Worm (Caenorhabditis elegans) whole organism, early embryonic: ENCODE measurements around the gene F02D10.3.

Source experiments
- B0310.2 ChIP-seq: sonication (generic microtip); optimal IDR thresholded peaks from 2 replicates; lab custom pipeline; 2016; ENCODE audit warnings: mild to moderate bottlenecking, missing genetic modification characterization, missing compliant biosample characterization
- F13C5.2 ChIP-seq: sonication (generic microtip); optimal IDR thresholded peaks from 2 replicates; lab custom pipeline; 2017; ENCODE audit warnings: mild to moderate bottlenecking, missing genetic modification characterization, inconsistent platforms, missing compliant biosample characterization
- aly-1 ChIP-seq: sonication (generic microtip); optimal IDR thresholded peaks from 2 replicates; lab custom pipeline; 2016; ENCODE audit warnings: missing genetic modification characterization, missing compliant biosample characterization
- ama-1 ChIP-seq: fragments of 150-350 bp; optimal IDR thresholded peaks from 2 replicates; lab custom pipeline; 2014
- ceh-13 ChIP-seq: fragments of 200-800 bp; sonication (Bioruptor generic); optimal IDR thresholded peaks from 2 replicates; lab custom pipeline; 2018; ENCODE audit warnings: mild to moderate bottlenecking, missing genetic modification characterization, missing compliant biosample characterization
- ceh-36 ChIP-seq: sonication (generic microtip); optimal IDR thresholded peaks from 2 replicates; lab custom pipeline; 2016; ENCODE audit warnings: missing genetic modification characterization, inconsistent platforms, missing compliant biosample characterization
- ets-7 ChIP-seq: sonication (generic microtip); optimal IDR thresholded peaks from 2 replicates; lab custom pipeline; 2016; ENCODE audit warnings: missing genotype, missing genetic modification characterization, missing compliant biosample characterization
- flt-1 ChIP-seq: fragments of 200-800 bp; sonication (Bioruptor generic); IDR thresholded peaks from 2 replicates; pipeline ENCODE4 v1.3.6; 2022; ENCODE audit warnings: missing genetic modification characterization, missing compliant biosample characterization
- hmbx-1 ChIP-seq: sonication (generic microtip); optimal IDR thresholded peaks from 2 replicates; lab custom pipeline; 2016; ENCODE audit warnings: mild to moderate bottlenecking, missing genetic modification characterization, missing compliant biosample characterization
- hmg-4 ChIP-seq: fragments of 200-800 bp; sonication (Bioruptor generic); optimal IDR thresholded peaks from 2 replicates; lab custom pipeline; 2018; ENCODE audit warnings: mild to moderate bottlenecking, missing genetic modification characterization, missing compliant biosample characterization
- hnd-1 ChIP-seq: sonication (generic microtip); optimal IDR thresholded peaks from 2 replicates; lab custom pipeline; 2016; ENCODE audit warnings: missing genetic modification characterization, missing compliant biosample characterization
- pes-1 ChIP-seq: fragments of 200-800 bp; sonication (Bioruptor generic); IDR thresholded peaks from 2 replicates; pipeline ENCODE4 v1.3.6; 2022; ENCODE audit warnings: missing genetic modification reagents, missing genetic modification characterization, missing compliant biosample characterization
- scrt-1 ChIP-seq: fragments of 200-800 bp; sonication (Bioruptor generic); IDR thresholded peaks from 2 replicates; pipeline ENCODE4 v1.3.6; 2022; ENCODE audit warnings: missing genetic modification characterization, missing compliant biosample characterization
- sea-1 ChIP-seq: fragments of 200-800 bp; sonication (Bioruptor generic); conservative IDR thresholded peaks from 2 replicates; pipeline ENCODE4 v1.3.6; 2022; ENCODE audit warnings: missing genetic modification characterization, missing compliant biosample characterization
- tbx-11 ChIP-seq: fragments of 200-800 bp; sonication (Bioruptor generic); IDR thresholded peaks from 2 replicates; pipeline ENCODE4 v1.3.6; 2022; ENCODE audit warnings: missing genetic modification characterization, missing compliant biosample characterization
- tbx-37 ChIP-seq: fragments of 200-800 bp; sonication (Bioruptor generic); conservative IDR thresholded peaks from 2 replicates; pipeline ENCODE4 v1.3.6; 2022; ENCODE audit warnings: missing genetic modification reagents, missing genetic modification characterization, missing compliant biosample characterization
- tra-4 ChIP-seq: sonication (generic microtip); optimal IDR thresholded peaks from 2 replicates; lab custom pipeline; 2017; ENCODE audit warnings: missing genetic modification characterization, missing compliant biosample characterization

Gene F02D10.3

DNA sequence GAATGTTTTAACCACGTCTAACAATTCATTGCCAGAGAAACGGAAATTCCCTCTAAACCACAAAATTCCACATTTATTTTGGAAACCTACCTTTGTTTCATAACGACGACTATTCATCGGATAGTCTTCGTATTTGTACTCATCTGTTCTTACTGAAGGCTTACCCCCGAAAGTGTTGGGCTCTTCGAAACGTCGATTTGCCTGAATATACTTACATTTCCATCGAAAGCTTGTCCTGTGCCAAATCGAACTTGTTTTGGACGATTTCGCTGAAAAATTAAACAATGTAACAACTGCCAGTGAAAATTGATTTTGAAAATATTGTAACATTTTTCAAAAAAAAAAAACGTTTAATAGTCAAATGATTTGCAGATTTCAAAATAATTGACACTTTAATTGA, at the start of gene F02D10.3:
Gene F02D10.3, minus strand, starts transcription at position 101 of the 400 bp plus-strand sequence.
- TF ChIP-seq ets-7 (tag; lab: Kevin White, UChicago) (no peak), tbx-11 (GFP tag; lab: Robert Waterston, UW) (no peak), ama-1 (lab: Kevin White, UChicago) (no peak), F13C5.2 (tag; lab: Kevin White, UChicago) (no peak), aly-1 (tag; lab: Kevin White, UChicago) (no peak), hnd-1 (tag; lab: Kevin White, UChicago) (no peak), B0310.2 (tag; lab: Kevin White, UChicago) (no peak), flt-1 (GFP tag; lab: Robert Waterston, UW) (no peak), tra-4 (tag; lab: Kevin White, UChicago) (no peak), ceh-36 (tag; lab: Kevin White, UChicago) (no peak), ceh-13 (GFP tag; lab: Kevin White, UChicago) (no peak), tbx-37 (GFP tag; lab: Robert Waterston, UW) (no peak)

DNA sequence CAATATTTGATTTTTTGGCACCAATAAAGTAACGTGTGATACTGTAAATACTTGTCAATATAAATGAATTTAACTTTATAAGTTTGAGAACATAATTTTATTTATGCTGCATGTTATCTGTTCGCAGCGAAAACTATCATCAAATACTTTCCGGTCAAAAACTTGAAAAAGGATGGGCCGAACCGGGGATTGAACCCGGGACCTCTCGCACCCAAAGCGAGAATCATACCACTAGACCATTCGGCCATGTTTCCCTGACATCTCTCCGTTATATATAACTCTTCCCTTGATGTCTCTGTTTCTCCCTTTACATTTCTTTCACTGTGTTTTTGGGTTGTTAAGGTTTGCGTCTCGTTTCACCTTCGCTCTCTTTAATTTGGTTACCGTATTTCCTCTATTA, 49.4 kb upstream of the F02D10.3 start:
- peak; percentile 90 for TF ChIP-seq pes-1 (GFP tag; lab: Robert Waterston, UW)
- peak; percentile 36 for TF ChIP-seq tra-4 (tag; lab: Kevin White, UChicago)
- TF ChIP-seq ama-1 (lab: Kevin White, UChicago): no peak
- TF ChIP-seq ets-7 (tag; lab: Kevin White, UChicago): peak; percentile 72
- peak; percentile 92 for TF ChIP-seq sea-1 (GFP tag; lab: Robert Waterston, UW)
- TF ChIP-seq tbx-37 (GFP tag; lab: Robert Waterston, UW): peak; percentile 86
- peak; percentile 87 for TF ChIP-seq scrt-1 (GFP tag; lab: Robert Waterston, UW)
- TF ChIP-seq hnd-1 (tag; lab: Kevin White, UChicago): peak; percentile 73
- TF ChIP-seq aly-1 (tag; lab: Kevin White, UChicago): peak; percentile 76
- peak; percentile 86 for TF ChIP-seq hmg-4 (GFP tag; lab: Kevin White, UChicago)
- TF ChIP-seq tbx-11 (GFP tag; lab: Robert Waterston, UW): peak; percentile 84
- peak; percentile 70 for TF ChIP-seq ceh-36 (tag; lab: Kevin White, UChicago)
- TF ChIP-seq B0310.2 (tag; lab: Kevin White, UChicago): peak; percentile 73
- TF ChIP-seq ceh-13 (GFP tag; lab: Kevin White, UChicago): peak; percentile 69
- TF ChIP-seq hmbx-1 (tag; lab: Kevin White, UChicago): peak; percentile 63
- TF ChIP-seq F13C5.2 (tag; lab: Kevin White, UChicago): peak; percentile 87
- peak; percentile 86 for TF ChIP-seq flt-1 (GFP tag; lab: Robert Waterston, UW)

DNA sequence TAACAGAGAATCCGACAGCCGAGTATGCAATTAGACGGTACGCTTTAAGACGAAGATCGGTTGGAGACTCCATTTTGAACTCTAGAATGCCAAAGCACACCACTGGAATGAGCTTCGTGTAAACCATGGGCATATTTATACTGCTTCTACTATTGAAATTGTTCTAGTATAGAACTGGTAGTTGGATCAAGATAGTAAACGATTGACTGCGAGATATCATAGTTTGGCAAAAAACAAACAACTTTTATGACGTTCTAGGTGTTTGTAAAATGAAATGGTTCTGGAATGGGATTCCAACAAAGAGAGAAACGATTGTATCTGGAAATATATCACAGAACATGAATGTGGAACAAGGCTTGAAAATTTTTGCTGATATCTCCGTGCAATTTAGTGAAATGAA, 48.6 kb upstream of the F02D10.3 start, which contains the start of gene col-185:
Gene col-185, minus strand, starts transcription at position 101 of the 400 bp plus-strand sequence.
- TF ChIP-seq tbx-37 (GFP tag; lab: Robert Waterston, UW) (no peak), scrt-1 (GFP tag; lab: Robert Waterston, UW) (no peak), hnd-1 (tag; lab: Kevin White, UChicago) (no peak), ceh-13 (GFP tag; lab: Kevin White, UChicago) (no peak), F13C5.2 (tag; lab: Kevin White, UChicago) (no peak), flt-1 (GFP tag; lab: Robert Waterston, UW) (no peak), ceh-36 (tag; lab: Kevin White, UChicago) (no peak), aly-1 (tag; lab: Kevin White, UChicago) (no peak), ama-1 (lab: Kevin White, UChicago) (no peak), pes-1 (GFP tag; lab: Robert Waterston, UW) (no peak), ets-7 (tag; lab: Kevin White, UChicago) (no peak), hmbx-1 (tag; lab: Kevin White, UChicago) (no peak), hmg-4 (GFP tag; lab: Kevin White, UChicago) (no peak), tra-4 (tag; lab: Kevin White, UChicago) (no peak)

DNA sequence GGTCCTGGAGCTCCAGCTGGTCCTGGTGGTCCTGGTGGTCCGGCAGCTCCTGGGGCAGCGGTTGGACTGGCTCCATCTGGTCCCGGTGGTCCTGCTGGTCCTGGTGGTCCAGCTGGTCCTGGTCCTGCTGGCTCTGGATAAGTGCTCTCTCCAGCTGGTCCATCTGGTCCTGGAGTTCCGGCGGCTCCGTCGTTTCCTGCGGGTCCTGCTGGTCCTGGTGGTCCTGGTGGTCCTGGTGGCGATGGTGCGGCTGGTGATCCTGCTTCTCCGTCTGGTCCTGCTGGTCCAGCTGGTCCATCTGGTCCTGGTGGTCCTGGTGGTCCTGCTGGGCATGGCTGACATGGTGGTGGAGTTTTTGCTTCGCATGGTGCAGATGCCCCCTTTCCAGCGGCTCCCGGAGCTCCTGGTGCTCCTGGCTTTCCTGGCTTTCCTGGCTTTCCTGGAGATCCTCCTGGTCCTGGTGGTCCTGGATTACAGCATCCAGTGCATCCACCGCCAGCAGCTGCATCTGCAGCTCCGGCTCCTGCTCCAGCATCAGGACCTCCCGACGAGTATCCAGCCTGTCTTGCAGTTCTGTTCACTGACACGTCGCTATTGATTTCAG, 47.9 kb upstream of the F02D10.3 start:
- TF ChIP-seq ceh-36 (tag; lab: Kevin White, UChicago): no peak
- no peak for TF ChIP-seq ceh-13 (GFP tag; lab: Kevin White, UChicago)
- TF ChIP-seq hmg-4 (GFP tag; lab: Kevin White, UChicago): no peak
- TF ChIP-seq tbx-37 (GFP tag; lab: Robert Waterston, UW): no peak
- TF ChIP-seq ets-7 (tag; lab: Kevin White, UChicago): no peak
- TF ChIP-seq ama-1 (lab: Kevin White, UChicago): no peak
- no peak for TF ChIP-seq F13C5.2 (tag; lab: Kevin White, UChicago)
- TF ChIP-seq pes-1 (GFP tag; lab: Robert Waterston, UW): no peak
- no peak for TF ChIP-seq B0310.2 (tag; lab: Kevin White, UChicago)
- no peak for TF ChIP-seq hnd-1 (tag; lab: Kevin White, UChicago)
- TF ChIP-seq aly-1 (tag; lab: Kevin White, UChicago): no peak
- TF ChIP-seq flt-1 (GFP tag; lab: Robert Waterston, UW): no peak
- TF ChIP-seq tra-4 (tag; lab: Kevin White, UChicago): no peak
- TF ChIP-seq hmbx-1 (tag; lab: Kevin White, UChicago): no peak
- TF ChIP-seq sea-1 (GFP tag; lab: Robert Waterston, UW): no peak

DNA sequence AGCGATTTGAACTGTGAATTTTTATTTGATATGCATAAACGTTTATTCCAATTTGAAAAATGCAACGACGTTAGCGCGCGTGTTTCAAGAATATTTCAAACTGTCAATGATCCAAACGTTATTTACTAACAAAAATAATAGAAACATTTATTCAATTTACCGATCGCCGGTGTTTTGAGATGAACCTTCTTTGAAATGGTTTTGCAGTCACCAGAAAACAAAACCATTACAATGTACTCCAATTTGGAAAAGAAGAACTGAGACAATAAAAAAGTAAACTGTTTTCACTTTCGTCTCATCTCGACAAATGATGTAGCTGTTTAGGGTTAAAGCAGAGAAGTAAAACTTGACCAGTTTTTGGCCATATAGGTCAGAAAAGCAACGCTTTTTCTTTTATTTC, 44.8 kb upstream of the F02D10.3 start, which contains the start of gene H06A10.1:
Gene H06A10.1, plus strand, starts transcription at position 301 of the 400 bp plus-strand sequence.
- TF ChIP-seq hmbx-1 (tag; lab: Kevin White, UChicago) (no peak), tbx-11 (GFP tag; lab: Robert Waterston, UW) (no peak), tra-4 (tag; lab: Kevin White, UChicago) (no peak), tbx-37 (GFP tag; lab: Robert Waterston, UW) (no peak), ets-7 (tag; lab: Kevin White, UChicago) (no peak), aly-1 (tag; lab: Kevin White, UChicago) (no peak), ama-1 (lab: Kevin White, UChicago) (no peak), B0310.2 (tag; lab: Kevin White, UChicago) (no peak), pes-1 (GFP tag; lab: Robert Waterston, UW) (no peak), hmg-4 (GFP tag; lab: Kevin White, UChicago) (no peak), hnd-1 (tag; lab: Kevin White, UChicago) (no peak), sea-1 (GFP tag; lab: Robert Waterston, UW) (no peak), ceh-36 (tag; lab: Kevin White, UChicago) (no peak), flt-1 (GFP tag; lab: Robert Waterston, UW) (no peak), scrt-1 (GFP tag; lab: Robert Waterston, UW) (no peak), ceh-13 (GFP tag; lab: Kevin White, UChicago) (no peak), F13C5.2 (tag; lab: Kevin White, UChicago) (no peak)
